Fruit fly (Drosophila melanogaster) whole organism, embryonic: Measurements from ENCODE around the gene Bet3.

Source experiments
- Abd-B ChIP-seq: fragments of 200-800 bp; sonication (Bioruptor generic); optimal IDR thresholded peaks from 2 replicates; lab custom pipeline; 2018; ENCODE audit warnings: missing biosample characterization, mild to moderate bottlenecking, missing genetic modification characterization, moderate library complexity
- Ada2b ChIP-seq: fragments of 200-800 bp; sonication (Bioruptor generic); IDR thresholded peaks from 2 replicates; pipeline ENCODE4 v1.3.6; 2022; ENCODE audit warnings: missing biosample characterization, missing genetic modification characterization
- Bgb ChIP-seq: fragments of 200-800 bp; sonication (Bioruptor generic); IDR thresholded peaks from 2 replicates; pipeline ENCODE4 v1.3.6; 2022; ENCODE audit warnings: missing biosample characterization, missing genetic modification characterization; ENCODE audit not compliant: partially characterized antibody
- CG10366 ChIP-seq: fragments of 200-800 bp; sonication (Bioruptor generic); IDR thresholded peaks from 2 replicates; pipeline ENCODE4 v1.3.6; 2022; ENCODE audit warnings: missing biosample characterization, missing genetic modification characterization
- CG10431 ChIP-seq: fragments of 200-800 bp; sonication (Bioruptor generic); optimal IDR thresholded peaks from 3 replicates; lab custom pipeline; 2018; ENCODE audit warnings: missing biosample characterization, mild to moderate bottlenecking, missing genetic modification characterization
- CG10654 ChIP-seq: fragments of 200-800 bp; sonication (Bioruptor generic); optimal IDR thresholded peaks from 2 replicates; lab custom pipeline; 2016; ENCODE audit warnings: missing biosample characterization, missing genetic modification characterization
- CG11398 ChIP-seq: fragments of 200-800 bp; sonication (Bioruptor generic); optimal IDR thresholded peaks from 2 replicates; lab custom pipeline; 2016; ENCODE audit warnings: missing biosample characterization, missing genetic modification characterization
- CG11560 ChIP-seq: fragments of 200-800 bp; sonication (Bioruptor generic); IDR thresholded peaks from 3 replicates; pipeline ENCODE4 v1.3.6; 2022; ENCODE audit warnings: missing biosample characterization, missing genetic modification characterization
- CG1233 ChIP-seq: fragments of 200-800 bp; sonication (Bioruptor generic); optimal IDR thresholded peaks from 4 replicates; lab custom pipeline; 2018; ENCODE audit warnings: missing biosample characterization, mild to moderate bottlenecking, missing genetic modification characterization
- CG12659 ChIP-seq: fragments of 200-800 bp; sonication (Bioruptor generic); optimal IDR thresholded peaks from 3 replicates; lab custom pipeline; 2017; ENCODE audit warnings: mild to moderate bottlenecking, missing biosample characterization, missing genetic modification reagents, missing genetic modification characterization
- CG12942 ChIP-seq: fragments of 200-800 bp; sonication (Bioruptor generic); optimal IDR thresholded peaks from 3 replicates; lab custom pipeline; 2016; ENCODE audit warnings: missing biosample characterization, missing genetic modification characterization
- CG18262 ChIP-seq: fragments of 200-800 bp; optimal IDR thresholded peaks from 3 replicates; lab custom pipeline; 2019; ENCODE audit warnings: missing biosample characterization, mild to moderate bottlenecking, missing genetic modification characterization, moderate library complexity
- CG18476 ChIP-seq: fragments of 200-800 bp; sonication (Bioruptor generic); optimal IDR thresholded peaks from 2 replicates; lab custom pipeline; 2016; ENCODE audit warnings: missing biosample characterization, mild to moderate bottlenecking, missing genetic modification characterization
- CG30403 ChIP-seq: fragments of 200-800 bp; sonication (Bioruptor generic); optimal IDR thresholded peaks from 3 replicates; lab custom pipeline; 2016; ENCODE audit warnings: missing biosample characterization, missing genetic modification characterization
- CG3995 ChIP-seq: fragments of 200-800 bp; sonication (Bioruptor generic); optimal IDR thresholded peaks from 3 replicates; lab custom pipeline; 2016; ENCODE audit warnings: missing biosample characterization, missing genetic modification characterization
- CG5180 ChIP-seq: fragments of 200-800 bp; sonication (Bioruptor generic); optimal IDR thresholded peaks from 3 replicates; lab custom pipeline; 2017; ENCODE audit warnings: missing biosample characterization, missing genetic modification characterization, mild to moderate bottlenecking, moderate library complexity, missing genetic modification reagents
- CG5245 ChIP-seq: fragments of 200-800 bp; sonication (Bioruptor generic); optimal IDR thresholded peaks from 3 replicates; lab custom pipeline; 2016; ENCODE audit warnings: missing biosample characterization, missing genetic modification characterization
- CG5953 ChIP-seq: fragments of 200-800 bp; sonication (Bioruptor generic); IDR thresholded peaks from 2 replicates; pipeline ENCODE4 v1.3.6; 2022; ENCODE audit warnings: missing biosample characterization, missing genetic modification characterization
- CG7963 ChIP-seq: fragments of 200-800 bp; sonication (Bioruptor generic); IDR thresholded peaks from 3 replicates; pipeline ENCODE4 v1.3.6; 2022; ENCODE audit warnings: missing biosample characterization, missing genetic modification characterization; ENCODE audit not compliant: partially characterized antibody
- CG8359 ChIP-seq: fragments of 200-800 bp; sonication (Bioruptor generic); optimal IDR thresholded peaks from 2 replicates; lab custom pipeline; 2017; ENCODE audit warnings: missing biosample characterization, mild to moderate bottlenecking, missing genetic modification characterization, borderline replicate concordance
- Dad ChIP-seq: fragments of 200-800 bp; sonication (Bioruptor generic); optimal IDR thresholded peaks from 3 replicates; lab custom pipeline; 2016; ENCODE audit warnings: missing biosample characterization, missing genetic modification characterization
- Gsc ChIP-seq: fragments of 200-800 bp; sonication (Bioruptor generic); IDR thresholded peaks from 2 replicates; pipeline ENCODE4 v1.3.6; 2022; ENCODE audit warnings: missing biosample characterization, missing genetic modification characterization
- HLH4C ChIP-seq: fragments of 200-800 bp; sonication (Bioruptor generic); IDR thresholded peaks from 3 replicates; pipeline ENCODE4 v1.3.6; 2022; ENCODE audit warnings: missing biosample characterization, missing genetic modification characterization; ENCODE audit not compliant: partially characterized antibody
- Hr39 ChIP-seq: fragments of >200 bp; optimal IDR thresholded peaks from 2 replicates; lab custom pipeline; 2017
- Lpt ChIP-seq: fragments of >200 bp; optimal IDR thresholded peaks from 2 replicates; lab custom pipeline; 2018; ENCODE audit warnings: missing biosample characterization, missing genetic modification characterization
- Max ChIP-seq: fragments of 200-800 bp; sonication (Bioruptor generic); optimal IDR thresholded peaks from 2 replicates; lab custom pipeline; 2016; ENCODE audit warnings: missing biosample characterization, mild to moderate bottlenecking, missing genetic modification characterization
- Opbp ChIP-seq: fragments of 200-800 bp; sonication (Bioruptor generic); IDR thresholded peaks from 3 replicates; pipeline ENCODE4 v1.3.6; 2022; ENCODE audit warnings: missing biosample characterization, missing genetic modification characterization; ENCODE audit not compliant: partially characterized antibody
- Optix ChIP-seq: fragments of 200-800 bp; sonication (Bioruptor generic); IDR thresholded peaks from 3 replicates; pipeline ENCODE4 v1.3.6; 2022; ENCODE audit warnings: missing biosample characterization, missing genetic modification characterization
- PHDP ChIP-seq: fragments of 200-800 bp; sonication (Bioruptor generic); optimal IDR thresholded peaks from 3 replicates; lab custom pipeline; 2018; ENCODE audit warnings: missing biosample characterization, mild to moderate bottlenecking, missing genetic modification characterization, moderate library complexity
- Sin3A ChIP-seq: fragments of >200 bp; optimal IDR thresholded peaks from 2 replicates; lab custom pipeline; 2018
- Tbp ChIP-seq: fragments of >200 bp; optimal IDR thresholded peaks from 2 replicates; lab custom pipeline; 2018; ENCODE audit warnings: missing biosample characterization, missing genetic modification characterization
- caup ChIP-seq: fragments of 200-800 bp; sonication (Bioruptor generic); optimal IDR thresholded peaks from 3 replicates; lab custom pipeline; 2017; ENCODE audit warnings: missing biosample characterization, mild to moderate bottlenecking, missing genetic modification characterization, moderate library complexity; ENCODE audit not compliant: severe bottlenecking
- crp ChIP-seq, 2 experiments: fragments of 200-800 bp; sonication (Bioruptor generic); optimal IDR thresholded peaks; 2 replicates in 1 of 2; 3 replicates in 1 of 2; lab custom pipeline; 2017; ENCODE audit warnings: missing biosample characterization in 2 of 2, missing genetic modification characterization in 2 of 2, mild to moderate bottlenecking in 1 of 2, moderate library complexity in 1 of 2
- en ChIP-seq: fragments of 200-800 bp; sonication (Bioruptor generic); optimal IDR thresholded peaks from 2 replicates; lab custom pipeline; 2016; ENCODE audit warnings: missing biosample characterization, missing genetic modification characterization
- hth ChIP-seq: fragments of >200 bp; optimal IDR thresholded peaks from 2 replicates; lab custom pipeline; 2017; ENCODE audit warnings: inconsistent platforms
- kay ChIP-seq: fragments of 200-800 bp; sonication (Bioruptor generic); optimal IDR thresholded peaks from 2 replicates; lab custom pipeline; 2016; ENCODE audit warnings: missing biosample characterization, missing genetic modification characterization
- lbe ChIP-seq: fragments of 200-800 bp; sonication (Bioruptor generic); optimal IDR thresholded peaks from 2 replicates; lab custom pipeline; 2016; ENCODE audit warnings: missing biosample characterization, mild to moderate bottlenecking, missing genetic modification characterization
- maf-S ChIP-seq: fragments of 200-800 bp; sonication (Bioruptor generic); optimal IDR thresholded peaks from 2 replicates; lab custom pipeline; 2016; ENCODE audit warnings: missing biosample characterization, missing genetic modification characterization
- nmo ChIP-seq: fragments of 200-800 bp; sonication (Bioruptor generic); optimal IDR thresholded peaks from 2 replicates; lab custom pipeline; 2018; ENCODE audit warnings: missing biosample characterization, mild to moderate bottlenecking, missing genetic modification characterization, moderate library complexity
- pho ChIP-seq: fragments of 200-800 bp; sonication (Bioruptor generic); optimal IDR thresholded peaks from 2 replicates; lab custom pipeline; 2016; ENCODE audit warnings: missing biosample characterization, missing genetic modification characterization
- phol ChIP-seq: fragments of 200-800 bp; sonication (Bioruptor generic); optimal IDR thresholded peaks from 3 replicates; lab custom pipeline; 2018; ENCODE audit warnings: missing biosample characterization, mild to moderate bottlenecking, missing genetic modification characterization, moderate library complexity
- prd ChIP-seq, 3 experiments: fragments of >200 bp in 2 of 3; fragments of 200-800 bp in 1 of 3; sonication (Bioruptor generic) in 1 of 3; optimal IDR thresholded peaks in 2 of 3; IDR thresholded peaks in 1 of 3; 2 replicates in 2 of 3; 3 replicates in 1 of 3; pipeline versions ENCODE4 v1.3.6 to Lab custom; 2017 to 2022; ENCODE audit warnings: missing biosample characterization in 1 of 3, missing genetic modification characterization in 1 of 3
- pum ChIP-seq: fragments of 200-800 bp; sonication (Bioruptor generic); optimal IDR thresholded peaks from 2 replicates; lab custom pipeline; 2016; ENCODE audit warnings: missing biosample characterization, missing genetic modification characterization
- sc ChIP-seq, 3 experiments: fragments of >200 bp in 2 of 3; fragments of 200-800 bp in 1 of 3; sonication (Bioruptor generic) in 1 of 3; optimal IDR thresholded peaks; 2 replicates in 2 of 3; 3 replicates in 1 of 3; lab custom pipeline; 2017; ENCODE audit warnings: mild to moderate bottlenecking in 1 of 3, missing biosample characterization in 1 of 3, missing genetic modification characterization in 1 of 3, missing genetic modification reagents in 1 of 3
- slp2 ChIP-seq: fragments of 200-800 bp; sonication (Bioruptor generic); optimal IDR thresholded peaks from 2 replicates; lab custom pipeline; 2016; ENCODE audit warnings: missing biosample characterization, missing genetic modification characterization
- tap ChIP-seq: fragments of 200-800 bp; optimal IDR thresholded peaks from 3 replicates; lab custom pipeline; 2019; ENCODE audit warnings: missing biosample characterization, mild to moderate bottlenecking, missing genetic modification characterization, moderate library complexity
- toy ChIP-seq: fragments of 200-800 bp; sonication (Bioruptor generic); IDR thresholded peaks from 2 replicates; pipeline ENCODE4 v1.3.6; 2022; ENCODE audit warnings: missing biosample characterization, missing genetic modification characterization
- twi ChIP-seq: fragments of 200-800 bp; optimal IDR thresholded peaks from 2 replicates; lab custom pipeline; 2019; ENCODE audit warnings: missing biosample characterization, mild to moderate bottlenecking, missing genetic modification characterization, moderate library complexity
- vvl ChIP-seq: fragments of 200-800 bp; sonication (Bioruptor generic); IDR thresholded peaks from 2 replicates; pipeline ENCODE4 v1.3.6; 2022; ENCODE audit warnings: missing biosample characterization, missing genetic modification characterization
- zfh2 ChIP-seq: fragments of 200-800 bp; sonication (Bioruptor generic); optimal IDR thresholded peaks from 2 replicates; lab custom pipeline; 2016; ENCODE audit warnings: missing biosample characterization, missing genetic modification characterization

Bet3 gene

DNA sequence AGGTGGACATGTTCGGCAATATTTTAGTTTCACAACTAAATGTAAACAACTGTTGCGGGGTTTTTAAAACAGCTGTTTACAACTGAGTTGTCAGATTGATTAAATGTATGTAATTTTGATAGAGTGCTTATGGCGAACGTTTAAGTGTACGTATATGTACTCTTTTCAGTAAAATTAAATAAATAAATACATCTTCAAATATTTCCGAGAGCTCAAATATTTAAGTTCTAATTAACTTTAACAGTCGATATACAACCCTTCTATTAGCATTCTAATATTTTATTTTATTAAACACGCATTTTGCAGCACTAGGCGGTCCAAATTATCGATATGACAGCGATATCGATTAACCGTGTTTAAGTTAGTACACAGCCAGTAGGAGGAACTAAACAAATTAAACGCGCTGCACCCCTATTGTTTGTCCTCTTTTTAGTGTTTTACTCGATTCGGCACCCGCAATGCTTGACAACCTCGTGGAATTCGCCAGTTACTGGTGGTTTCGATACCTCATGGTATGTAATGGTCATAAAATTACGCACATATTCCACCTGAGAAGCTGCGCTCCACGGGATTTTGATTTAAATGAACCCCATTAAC lies 9.6 kb upstream of the Bet3 start, which contains the start of the genes CG3448 and ghi (continued):
- TF ChIP-seq prd (optimal IDR thresholded peaks at IDR 0.05; lab: Kevin White, UChicago) = no peak
- TF ChIP-seq prd (GFP tag; IDR thresholded peaks at IDR 0.05; lab: Robert Waterston, UW) = peak; percentile 58; the same call in 2 of the 3 replicates
- TF ChIP-seq CG5245 = peak; percentile 36
- no peak for TF ChIP-seq Hr39
- TF ChIP-seq CG5180 (GFP tag; lab: Kevin White, UChicago) = no peak
- TF ChIP-seq CG10431 (GFP tag; lab: Kevin White, UChicago) = no peak
- peak; percentile 66 for TF ChIP-seq CG18262 (tag; lab: Kevin White, UChicago)
- peak; percentile 69 for TF ChIP-seq CG1233
- peak; percentile 13 to 84 for TF ChIP-seq crp (GFP tag; optimal IDR thresholded peaks at IDR 0.05; lab: Kevin White, UChicago)
- TF ChIP-seq zfh2 (GFP tag; lab: Kevin White, UChicago) = peak; percentile 67
- peak; percentile 11 for TF ChIP-seq pum
- TF ChIP-seq phol = peak; percentile 87
- TF ChIP-seq Lpt (GFP tag; lab: Kevin White, UChicago) = no peak
- no peak for TF ChIP-seq CG11560
- TF ChIP-seq caup (GFP tag; lab: Kevin White, UChicago) = peak; percentile 33
- TF ChIP-seq CG10654 (GFP tag; lab: Kevin White, UChicago) = peak; percentile 62
- peak; percentile 57 for TF ChIP-seq kay (GFP tag; lab: Kevin White, UChicago)
- TF ChIP-seq CG18476 = peak; percentile 73
- TF ChIP-seq slp2 (GFP tag; lab: Kevin White, UChicago) = no peak
- TF ChIP-seq CG30403 (GFP tag; lab: Kevin White, UChicago) = peak; percentile 76
- peak; percentile 70 for TF ChIP-seq CG12659 (GFP tag; lab: Kevin White, UChicago)
- TF ChIP-seq tap (tag; lab: Kevin White, UChicago) = peak; percentile 45
- TF ChIP-seq toy (GFP tag; lab: Robert Waterston, UW) = no peak
- TF ChIP-seq vvl = peak; percentile 55
- peak; percentile 37 for TF ChIP-seq CG3995 (GFP tag; lab: Kevin White, UChicago)
- peak; percentile 54 for TF ChIP-seq PHDP (tag; lab: Kevin White, UChicago)
- no peak for TF ChIP-seq CG11398 (GFP tag; lab: Kevin White, UChicago)
- TF ChIP-seq Optix (GFP tag; lab: Robert Waterston, UW) = no peak
- TF ChIP-seq hth = no peak
- TF ChIP-seq CG5953 (GFP tag; lab: Robert Waterston, UW) = no peak
- TF ChIP-seq pho (GFP tag; lab: Kevin White, UChicago) = peak; percentile 28
- no peak for TF ChIP-seq en (GFP tag; lab: Kevin White, UChicago)
- no peak for TF ChIP-seq maf-S (GFP tag; lab: Kevin White, UChicago)
- no peak for TF ChIP-seq Gsc (GFP tag; lab: Robert Waterston, UW)
- no peak for TF ChIP-seq sc (optimal IDR thresholded peaks at IDR 0.05; lab: Kevin White, UChicago)
- no peak for TF ChIP-seq sc (GFP tag; optimal IDR thresholded peaks at IDR 0.05; lab: Kevin White, UChicago)
- TF ChIP-seq Tbp (GFP tag; lab: Kevin White, UChicago) = no peak
- no peak for TF ChIP-seq CG12942 (GFP tag; lab: Kevin White, UChicago)
- TF ChIP-seq CG8359 (GFP tag; lab: Kevin White, UChicago) = no peak
- TF ChIP-seq Bgb = peak; percentile 75
- TF ChIP-seq Sin3A = no peak
- peak; percentile 84 for TF ChIP-seq HLH4C (GFP tag; lab: Robert Waterston, UW)
- TF ChIP-seq Abd-B (GFP tag; lab: Kevin White, UChicago) = peak; percentile 73
- TF ChIP-seq twi = peak; percentile 13
- peak; percentile 79 for TF ChIP-seq lbe
- TF ChIP-seq nmo (GFP tag; lab: Kevin White, UChicago) = peak; percentile 55
- no peak for TF ChIP-seq CG10366
- TF ChIP-seq Max (GFP tag; lab: Kevin White, UChicago) = peak; percentile 68
- TF ChIP-seq Opbp (GFP tag; lab: Robert Waterston, UW) = peak; percentile 75; the same call in 2 of the 3 replicates
- TF ChIP-seq Dad (GFP tag; lab: Kevin White, UChicago) = no peak
- peak; percentile 54; the same call in 1 of the 2 replicates for TF ChIP-seq Ada2b (GFP tag; lab: Robert Waterston, UW)
- TF ChIP-seq CG7963 (GFP tag; lab: Robert Waterston, UW) = peak; percentile 69
